Worm (Caenorhabditis elegans) whole organism, L4/young adult: ENCODE results near the gene F43C9.2.

ENCODE experiments used
- W03F9.2 ChIP-seq: fragments of 150-350 bp; optimal IDR thresholded peaks from 2 replicates; lab custom pipeline; 2014; ENCODE audit warnings: missing biosample characterization, missing genetic modification characterization
- dao-5 ChIP-seq: sonication (generic microtip); optimal IDR thresholded peaks from 2 replicates; lab custom pipeline; 2016; ENCODE audit warnings: missing genotype, missing genetic modification characterization, moderate library complexity, missing compliant biosample characterization
- him-1 ChIP-seq: sonication (generic microtip); optimal IDR thresholded peaks from 2 replicates; lab custom pipeline; 2016; ENCODE audit warnings: missing genotype, missing genetic modification reagents, missing genetic modification characterization, missing compliant biosample characterization

ce11 chrX:4802255-4802654 is 18.8 kb downstream of the F43C9.2 start:
- no peak for TF ChIP-seq dao-5 (tag; lab: Kevin White, UChicago)
- no peak for TF ChIP-seq him-1 (tag; lab: Kevin White, UChicago)
- TF ChIP-seq W03F9.2 = no peak
